Worm (Caenorhabditis elegans): ENCODE data around the gene F16B4.5.

The F16B4.5 gene

DNA sequence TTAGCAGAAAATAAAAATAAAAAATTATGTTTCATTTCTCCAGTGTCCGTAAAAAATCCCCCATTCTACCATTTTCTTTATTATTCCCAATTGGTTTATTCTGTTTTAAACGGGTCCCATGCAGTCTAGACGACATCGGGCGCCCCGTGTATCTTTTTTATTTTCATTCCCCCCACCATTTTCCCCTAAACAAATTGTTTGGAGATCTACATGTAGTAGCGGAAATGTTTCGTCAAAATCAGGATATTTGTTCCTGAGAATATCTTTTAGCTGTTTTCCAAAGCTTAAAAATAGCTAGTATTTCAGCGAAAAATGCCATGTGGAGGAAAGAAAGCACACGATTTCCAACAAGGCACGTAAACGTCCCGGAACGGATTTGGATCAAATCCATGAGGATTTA, at the start of gene F16B4.5:
F16B4.5 (plus strand) TSS at position 301 of the 400 bp plus-strand sequence.
- TF ChIP-seq klf-2 (GFP tag; conservative IDR thresholded peaks at IDR 0.05) (no peak), T22C8.4 (GFP tag; IDR thresholded peaks at IDR 0.05) (no peak), cog-1 (tag; optimal IDR thresholded peaks at IDR 0.05) (no peak), ztf-23 (GFP tag; IDR thresholded peaks at IDR 0.05) (no peak), med-1 (GFP tag; optimal IDR thresholded peaks at IDR 0.05; ENCODE audit: insufficient read depth) (no peak), ztf-29 (GFP tag; IDR thresholded peaks at IDR 0.05) (no peak), ref-1 (GFP tag; conservative IDR thresholded peaks at IDR 0.05) (no peak), flt-1 (GFP tag; IDR thresholded peaks at IDR 0.05) (no peak), tab-1 (GFP tag; IDR thresholded peaks at IDR 0.05) (no peak)

DNA sequence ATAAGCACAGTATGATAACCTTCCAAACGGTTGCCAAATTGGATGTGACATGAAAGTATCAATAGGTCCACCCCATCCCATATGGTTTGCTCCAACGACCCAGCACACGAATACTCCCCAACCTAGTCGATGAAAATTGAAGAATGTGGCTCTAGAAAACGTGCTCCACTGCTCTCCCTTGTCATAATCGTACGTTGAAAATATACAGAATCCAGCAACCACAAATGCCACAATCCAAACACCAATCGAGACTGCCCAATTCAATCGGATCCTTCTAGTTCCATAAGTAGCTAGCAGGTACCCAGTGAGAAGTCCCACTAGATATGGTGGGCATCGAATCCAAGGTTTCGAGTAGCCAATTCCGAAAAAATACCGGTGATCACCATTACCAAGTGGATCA, 49.4 kb upstream of the F16B4.5 start:
- no peak for TF ChIP-seq med-1 (GFP tag; optimal IDR thresholded peaks at IDR 0.05; ENCODE audit: insufficient read depth)
- TF ChIP-seq ztf-23 (GFP tag; IDR thresholded peaks at IDR 0.05), result no peak

DNA sequence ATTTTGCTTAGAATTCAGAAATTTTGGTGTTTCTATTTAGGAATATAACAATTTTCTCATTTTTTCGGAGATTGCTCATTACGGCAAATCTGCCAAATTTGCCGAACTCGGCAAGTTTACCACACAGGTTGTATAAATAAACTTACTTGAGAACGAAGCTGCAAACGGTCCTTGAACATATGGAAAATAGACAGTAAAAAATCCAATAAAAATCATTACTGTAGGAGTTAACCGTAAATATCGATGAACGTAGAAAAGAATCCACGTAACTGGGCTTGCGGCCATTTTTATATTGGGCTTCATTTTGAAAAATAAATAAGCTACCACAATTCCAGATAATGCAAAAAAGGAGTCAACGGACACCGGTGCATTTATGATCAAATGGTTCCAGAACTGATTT, 48.0 kb upstream of the F16B4.5 start:
- TF ChIP-seq med-1 (GFP tag; optimal IDR thresholded peaks at IDR 0.05; ENCODE audit: insufficient read depth), result no peak
- TF ChIP-seq ztf-23 (GFP tag; IDR thresholded peaks at IDR 0.05), result no peak
- no peak for TF ChIP-seq tab-1 (GFP tag; IDR thresholded peaks at IDR 0.05)
- no peak for TF ChIP-seq ref-1 (GFP tag; conservative IDR thresholded peaks at IDR 0.05)
- no peak for TF ChIP-seq ztf-29 (GFP tag; IDR thresholded peaks at IDR 0.05)
- TF ChIP-seq klf-2 (GFP tag; conservative IDR thresholded peaks at IDR 0.05), result no peak
- TF ChIP-seq T22C8.4 (GFP tag; IDR thresholded peaks at IDR 0.05), result no peak
- no peak for TF ChIP-seq flt-1 (GFP tag; IDR thresholded peaks at IDR 0.05)
- TF ChIP-seq cog-1 (tag; optimal IDR thresholded peaks at IDR 0.05), result no peak

DNA sequence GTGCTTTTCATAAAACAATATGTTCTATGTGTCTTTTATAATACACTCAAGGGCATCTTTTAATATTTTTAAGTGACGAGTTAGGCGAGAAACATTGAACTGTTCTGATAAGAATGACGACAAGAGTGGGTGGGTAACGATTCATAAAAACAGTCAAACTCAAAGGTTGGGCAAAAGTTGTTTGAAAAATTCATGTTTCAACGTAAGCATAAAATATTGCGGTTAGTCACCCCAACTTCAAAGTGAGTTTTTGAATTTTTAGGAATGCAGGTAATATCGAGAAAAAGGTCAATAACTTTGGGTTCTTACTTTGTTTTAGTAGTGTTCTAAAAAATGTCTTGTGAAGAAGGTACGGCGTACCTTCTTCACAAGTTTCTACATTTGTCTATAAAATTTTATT, 46.4 kb upstream of the F16B4.5 start, which contains the start of gene oac-31:
oac-31 (minus strand) TSS at position 101 of the 400 bp plus-strand sequence.
- no peak for TF ChIP-seq cog-1 (tag; optimal IDR thresholded peaks at IDR 0.05)
- no peak for TF ChIP-seq flt-1 (GFP tag; IDR thresholded peaks at IDR 0.05)
- no peak for TF ChIP-seq klf-2 (GFP tag; conservative IDR thresholded peaks at IDR 0.05)
- TF ChIP-seq ref-1 (GFP tag; conservative IDR thresholded peaks at IDR 0.05), result no peak
- no peak for TF ChIP-seq med-1 (GFP tag; optimal IDR thresholded peaks at IDR 0.05; ENCODE audit: insufficient read depth)
- TF ChIP-seq ztf-23 (GFP tag; IDR thresholded peaks at IDR 0.05), result no peak
- TF ChIP-seq T22C8.4 (GFP tag; IDR thresholded peaks at IDR 0.05), result no peak
- no peak for TF ChIP-seq ztf-29 (GFP tag; IDR thresholded peaks at IDR 0.05)
- no peak for TF ChIP-seq tab-1 (GFP tag; IDR thresholded peaks at IDR 0.05)

DNA sequence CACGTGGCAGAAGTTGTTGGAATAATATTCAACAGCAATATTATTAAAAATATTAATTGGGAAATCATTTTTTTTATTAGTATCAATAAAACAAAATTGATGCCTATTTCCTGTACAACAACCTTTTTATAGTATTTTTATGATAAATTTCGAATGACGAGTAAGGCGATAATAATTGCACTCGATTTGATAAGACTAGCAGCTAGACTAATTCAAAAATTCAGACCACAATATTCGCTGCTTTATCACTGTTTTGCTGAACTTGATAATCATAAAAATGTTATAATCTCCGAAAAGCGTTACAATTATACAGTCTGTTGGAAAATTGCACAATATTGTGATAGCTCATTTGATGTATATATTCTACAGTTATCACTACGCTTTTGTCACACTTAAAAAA, 42.5 kb upstream of the F16B4.5 start, which contains the start of gene oac-32:
oac-32 (minus strand) TSS at position 90 of the 400 bp plus-strand sequence.
- no peak for TF ChIP-seq ref-1 (GFP tag; conservative IDR thresholded peaks at IDR 0.05)
- TF ChIP-seq ztf-29 (GFP tag; IDR thresholded peaks at IDR 0.05), result no peak
- TF ChIP-seq tab-1 (GFP tag; IDR thresholded peaks at IDR 0.05), result no peak
- no peak for TF ChIP-seq ztf-23 (GFP tag; IDR thresholded peaks at IDR 0.05)
- TF ChIP-seq med-1 (GFP tag; optimal IDR thresholded peaks at IDR 0.05; ENCODE audit: insufficient read depth), result no peak
- TF ChIP-seq klf-2 (GFP tag; conservative IDR thresholded peaks at IDR 0.05), result no peak
- TF ChIP-seq cog-1 (tag; optimal IDR thresholded peaks at IDR 0.05), result no peak
- no peak for TF ChIP-seq T22C8.4 (GFP tag; IDR thresholded peaks at IDR 0.05)
- no peak for TF ChIP-seq flt-1 (GFP tag; IDR thresholded peaks at IDR 0.05)

DNA sequence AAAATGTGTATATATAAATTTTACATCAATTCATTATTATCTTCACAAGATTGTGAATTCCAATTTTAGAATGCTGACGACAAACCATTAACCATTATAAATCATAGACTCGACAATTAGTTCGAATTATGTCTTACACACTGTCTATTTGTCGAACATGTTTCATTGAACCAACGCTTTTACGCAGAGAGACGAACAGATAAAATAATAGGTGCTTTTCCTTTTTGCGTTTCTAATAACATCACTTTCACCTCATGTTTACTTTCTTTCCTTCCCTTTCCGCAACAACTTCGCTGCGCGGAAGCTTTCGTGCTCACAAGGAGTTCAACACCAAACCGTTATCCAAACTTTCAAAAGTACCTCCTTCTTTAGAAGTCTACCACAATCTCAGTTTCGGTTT, 40.4 kb upstream of the F16B4.5 start, which contains the start of gene F52F10.2:
F52F10.2 (plus strand) TSS at position 301 of the 400 bp plus-strand sequence.
- TF ChIP-seq flt-1 (GFP tag; IDR thresholded peaks at IDR 0.05) (no peak), ztf-23 (GFP tag; IDR thresholded peaks at IDR 0.05) (no peak), T22C8.4 (GFP tag; IDR thresholded peaks at IDR 0.05) (no peak), ref-1 (GFP tag; conservative IDR thresholded peaks at IDR 0.05) (no peak)

DNA sequence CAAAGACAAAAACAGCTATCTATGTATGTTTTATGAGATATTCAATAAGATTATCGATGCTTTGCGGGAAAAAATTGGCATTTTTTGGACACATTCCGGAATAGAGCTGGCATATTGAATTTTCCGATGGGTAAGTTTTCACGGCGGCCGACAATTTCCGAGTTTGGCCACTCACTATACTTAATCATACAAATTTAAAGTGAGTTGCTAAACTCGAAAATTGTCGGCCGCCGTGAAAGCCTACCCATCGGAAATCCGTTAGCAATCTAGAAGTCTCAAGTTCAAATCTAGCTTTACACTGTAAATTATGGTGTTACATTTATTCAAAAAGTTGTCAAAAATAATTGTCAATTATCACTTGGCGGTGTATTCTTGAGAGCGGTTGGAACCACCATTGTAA, 37.5 kb upstream of the F16B4.5 start:
- no peak for TF ChIP-seq ref-1 (GFP tag; conservative IDR thresholded peaks at IDR 0.05)
- no peak for TF ChIP-seq ztf-23 (GFP tag; IDR thresholded peaks at IDR 0.05)

DNA sequence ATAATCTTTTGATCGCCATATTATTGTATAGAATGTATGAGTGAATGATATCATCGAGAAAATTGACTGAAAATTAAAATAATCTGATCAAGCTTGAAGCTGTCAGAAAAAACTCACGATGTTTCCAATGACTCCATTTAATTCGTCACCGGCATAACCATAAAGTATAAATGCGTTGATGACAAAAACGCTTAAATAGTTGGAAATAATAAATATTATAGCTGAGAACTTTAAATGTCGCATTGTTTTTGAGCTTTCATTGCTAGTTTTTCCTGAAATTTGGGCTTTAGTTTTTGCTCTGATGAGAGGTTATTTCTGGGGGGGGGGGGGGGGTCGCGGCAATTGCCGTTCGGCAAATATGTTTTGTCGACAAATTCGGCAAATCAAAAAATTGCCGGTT, 37.1 kb upstream of the F16B4.5 start:
- TF ChIP-seq tab-1 (GFP tag; IDR thresholded peaks at IDR 0.05) (no peak), ref-1 (GFP tag; conservative IDR thresholded peaks at IDR 0.05) (no peak), ztf-29 (GFP tag; IDR thresholded peaks at IDR 0.05) (no peak), cog-1 (tag; optimal IDR thresholded peaks at IDR 0.05) (no peak), med-1 (GFP tag; optimal IDR thresholded peaks at IDR 0.05; ENCODE audit: insufficient read depth) (no peak), T22C8.4 (GFP tag; IDR thresholded peaks at IDR 0.05) (no peak), klf-2 (GFP tag; conservative IDR thresholded peaks at IDR 0.05) (no peak), flt-1 (GFP tag; IDR thresholded peaks at IDR 0.05) (no peak), ztf-23 (GFP tag; IDR thresholded peaks at IDR 0.05) (no peak)

DNA sequence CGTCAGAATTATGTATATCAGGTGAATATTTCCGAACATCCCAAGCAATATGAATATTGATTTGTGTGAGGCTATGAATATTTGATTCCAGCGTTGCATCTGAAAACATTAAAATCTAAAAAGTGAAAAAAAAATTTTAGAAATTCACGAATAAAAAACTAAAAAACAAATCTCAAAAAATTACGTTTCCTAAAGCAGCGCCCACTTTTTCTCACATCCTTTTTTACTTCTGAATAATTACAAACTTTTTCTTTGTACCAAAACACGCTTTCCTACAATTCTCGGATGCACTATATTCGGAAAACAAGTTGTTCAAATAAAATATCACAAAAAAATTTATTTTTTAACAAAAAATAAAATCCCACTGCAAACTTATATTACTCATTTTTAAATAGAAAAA, 35.2 kb upstream of the F16B4.5 start, which contains the start of gene srsx-8:
srsx-8 (minus strand) TSS at position 101 of the 400 bp plus-strand sequence.
- no peak for TF ChIP-seq klf-2 (GFP tag; conservative IDR thresholded peaks at IDR 0.05)
- no peak for TF ChIP-seq flt-1 (GFP tag; IDR thresholded peaks at IDR 0.05)
- no peak for TF ChIP-seq ztf-29 (GFP tag; IDR thresholded peaks at IDR 0.05)
- no peak for TF ChIP-seq med-1 (GFP tag; optimal IDR thresholded peaks at IDR 0.05; ENCODE audit: insufficient read depth)
- no peak for TF ChIP-seq T22C8.4 (GFP tag; IDR thresholded peaks at IDR 0.05)
- no peak for TF ChIP-seq ref-1 (GFP tag; conservative IDR thresholded peaks at IDR 0.05)
- no peak for TF ChIP-seq tab-1 (GFP tag; IDR thresholded peaks at IDR 0.05)
- TF ChIP-seq cog-1 (tag; optimal IDR thresholded peaks at IDR 0.05), result no peak
- no peak for TF ChIP-seq ztf-23 (GFP tag; IDR thresholded peaks at IDR 0.05)

DNA sequence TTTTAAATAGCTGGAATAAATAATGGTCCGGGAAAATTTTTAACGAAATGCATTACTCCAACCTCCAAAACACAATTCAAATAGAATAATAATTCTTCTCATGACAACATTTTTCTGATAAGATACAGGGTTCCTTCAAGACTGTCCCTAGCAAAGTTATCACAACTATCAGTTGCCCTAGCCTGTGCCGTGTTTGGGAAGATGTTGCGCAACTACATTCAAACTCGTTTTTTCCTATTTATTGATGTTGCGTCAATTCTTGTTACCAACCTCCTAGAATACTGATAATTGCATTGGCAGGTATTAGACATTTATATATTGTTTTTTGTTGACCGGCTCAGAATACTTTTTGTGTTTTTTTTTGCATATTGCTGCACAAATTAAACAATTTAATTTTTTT, 33.2 kb upstream of the F16B4.5 start:
- TF ChIP-seq T22C8.4 (GFP tag; IDR thresholded peaks at IDR 0.05), result no peak
- no peak for TF ChIP-seq klf-2 (GFP tag; conservative IDR thresholded peaks at IDR 0.05)
- TF ChIP-seq ref-1 (GFP tag; conservative IDR thresholded peaks at IDR 0.05), result no peak
- TF ChIP-seq flt-1 (GFP tag; IDR thresholded peaks at IDR 0.05), result no peak
- no peak for TF ChIP-seq med-1 (GFP tag; optimal IDR thresholded peaks at IDR 0.05; ENCODE audit: insufficient read depth)
- TF ChIP-seq tab-1 (GFP tag; IDR thresholded peaks at IDR 0.05), result no peak
- TF ChIP-seq ztf-29 (GFP tag; IDR thresholded peaks at IDR 0.05), result no peak
- TF ChIP-seq ztf-23 (GFP tag; IDR thresholded peaks at IDR 0.05), result no peak
- no peak for TF ChIP-seq cog-1 (tag; optimal IDR thresholded peaks at IDR 0.05)

All from whole organism, midembryonic.